Fruit fly (Drosophila melanogaster) whole organism, embryonic: ENCODE results near the gene Ac78C.

Experiments
- B-H2 ChIP-seq: fragments of 200-800 bp; sonication (Bioruptor generic); optimal IDR thresholded peaks from 2 replicates; lab custom pipeline; 2018; ENCODE audit warnings: missing biosample characterization, mild to moderate bottlenecking, missing genetic modification characterization
- Blimp-1 ChIP-seq: fragments of 200-800 bp; sonication (Bioruptor generic); optimal IDR thresholded peaks from 3 replicates; lab custom pipeline; 2018; ENCODE audit warnings: missing biosample characterization, missing genetic modification characterization, mild to moderate bottlenecking, moderate library complexity, missing genetic modification reagents
- CG10543 ChIP-seq: fragments of 200-800 bp; sonication (Bioruptor generic); optimal IDR thresholded peaks from 3 replicates; lab custom pipeline; 2017; ENCODE audit warnings: missing biosample characterization, mild to moderate bottlenecking, missing genetic modification characterization, moderate library complexity
- CG14667 ChIP-seq: fragments of 200-800 bp; sonication (Bioruptor generic); IDR thresholded peaks from 2 replicates; pipeline ENCODE4 v1.3.6; 2022; ENCODE audit warnings: missing biosample characterization, missing genetic modification characterization
- CG14965 ChIP-seq: fragments of 200-800 bp; sonication (Bioruptor generic); optimal IDR thresholded peaks from 2 replicates; lab custom pipeline; 2016; ENCODE audit warnings: missing biosample characterization, missing genetic modification characterization, borderline replicate concordance
- CG1647 ChIP-seq: fragments of 200-800 bp; sonication (Bioruptor generic); optimal IDR thresholded peaks from 3 replicates; lab custom pipeline; 2016; ENCODE audit warnings: missing biosample characterization, missing genetic modification characterization
- CG16813 ChIP-seq: fragments of 200-800 bp; sonication (Bioruptor generic); IDR thresholded peaks from 3 replicates; pipeline ENCODE4 v1.3.6; 2022; ENCODE audit warnings: missing biosample characterization, missing genetic modification characterization; ENCODE audit not compliant: partially characterized antibody
- CG17829 ChIP-seq: fragments of 200-800 bp; optimal IDR thresholded peaks from 2 replicates; lab custom pipeline; 2019; ENCODE audit warnings: missing biosample characterization, mild to moderate bottlenecking, missing genetic modification characterization, moderate library complexity
- CG31388 ChIP-seq: fragments of 200-800 bp; sonication (Bioruptor generic); optimal IDR thresholded peaks from 2 replicates; lab custom pipeline; 2016; ENCODE audit warnings: missing biosample characterization, missing genetic modification characterization
- CG32532 ChIP-seq: fragments of 200-800 bp; sonication (Bioruptor generic); IDR thresholded peaks from 2 replicates; pipeline ENCODE4 v1.3.6; 2022; ENCODE audit warnings: missing biosample characterization, missing genetic modification characterization
- CG32767 ChIP-seq: fragments of 200-800 bp; sonication (Bioruptor generic); IDR thresholded peaks from 2 replicates; pipeline ENCODE4 v1.3.6; 2022; ENCODE audit warnings: missing biosample characterization, missing genetic modification characterization
- CG33213 ChIP-seq: fragments of 200-800 bp; sonication (Bioruptor generic); optimal IDR thresholded peaks from 3 replicates; lab custom pipeline; 2016; ENCODE audit warnings: missing biosample characterization, missing genetic modification characterization
- CG4617 ChIP-seq: fragments of 200-800 bp; sonication (Bioruptor generic); optimal IDR thresholded peaks from 3 replicates; lab custom pipeline; 2016; ENCODE audit warnings: missing biosample characterization, missing genetic modification characterization, borderline replicate concordance
- CG5953 ChIP-seq: fragments of 200-800 bp; sonication (Bioruptor generic); IDR thresholded peaks from 2 replicates; pipeline ENCODE4 v1.3.6; 2022; ENCODE audit warnings: missing biosample characterization, missing genetic modification characterization
- CG6683 ChIP-seq: fragments of 200-800 bp; sonication (Bioruptor generic); optimal IDR thresholded peaks from 2 replicates; lab custom pipeline; 2017; ENCODE audit warnings: missing biosample characterization, mild to moderate bottlenecking, missing genetic modification characterization, missing genetic modification reagents
- CG7745 ChIP-seq: fragments of 200-800 bp; sonication (Bioruptor generic); optimal IDR thresholded peaks from 2 replicates; lab custom pipeline; 2018; ENCODE audit warnings: missing biosample characterization, mild to moderate bottlenecking, missing genetic modification characterization, moderate library complexity
- CG7786 ChIP-seq: fragments of 200-800 bp; sonication (Bioruptor generic); optimal IDR thresholded peaks from 2 replicates; lab custom pipeline; 2016; ENCODE audit warnings: missing biosample characterization, missing genetic modification characterization
- CG8290 ChIP-seq, 3 experiments: fragments of 200-800 bp; sonication (Bioruptor generic); optimal IDR thresholded peaks; 2 replicates each; lab custom pipeline; 2016 to 2019; ENCODE audit warnings: missing biosample characterization in 3 of 3, missing genetic modification characterization in 3 of 3, mild to moderate bottlenecking in 2 of 3, moderate library complexity in 1 of 3
- CG8359 ChIP-seq: fragments of 200-800 bp; sonication (Bioruptor generic); optimal IDR thresholded peaks from 2 replicates; lab custom pipeline; 2017; ENCODE audit warnings: missing biosample characterization, mild to moderate bottlenecking, missing genetic modification characterization, borderline replicate concordance
- CG9817 ChIP-seq: fragments of 200-800 bp; sonication (Bioruptor generic); optimal IDR thresholded peaks from 2 replicates; lab custom pipeline; 2018; ENCODE audit warnings: missing biosample characterization, mild to moderate bottlenecking, missing genetic modification characterization, moderate library complexity
- CoRest ChIP-seq: fragments of 200-800 bp; sonication (Bioruptor generic); optimal IDR thresholded peaks from 3 replicates; lab custom pipeline; 2018; ENCODE audit warnings: missing biosample characterization, mild to moderate bottlenecking, missing genetic modification characterization, moderate library complexity
- D19A ChIP-seq: fragments of 200-800 bp; optimal IDR thresholded peaks from 3 replicates; lab custom pipeline; 2019; ENCODE audit warnings: missing biosample characterization, mild to moderate bottlenecking, missing genetic modification characterization, moderate library complexity
- Dad ChIP-seq: fragments of 200-800 bp; sonication (Bioruptor generic); optimal IDR thresholded peaks from 3 replicates; lab custom pipeline; 2016; ENCODE audit warnings: missing biosample characterization, missing genetic modification characterization
- Dek ChIP-seq: fragments of 200-800 bp; sonication (Bioruptor generic); optimal IDR thresholded peaks from 3 replicates; lab custom pipeline; 2019; ENCODE audit warnings: missing biosample characterization, mild to moderate bottlenecking, missing genetic modification characterization, moderate library complexity
- H15 ChIP-seq: fragments of 200-800 bp; sonication (Bioruptor generic); IDR thresholded peaks from 3 replicates; pipeline ENCODE4 v1.3.6; 2022; ENCODE audit warnings: missing biosample characterization, missing genetic modification characterization
- MBD-R2 ChIP-seq: fragments of 200-800 bp; sonication (Bioruptor generic); IDR thresholded peaks from 2 replicates; pipeline ENCODE4 v1.3.6; 2022; ENCODE audit warnings: missing biosample characterization, missing genetic modification characterization
- Med ChIP-seq: fragments of 200-800 bp; sonication (Bioruptor generic); peaks from one replicate; lab custom pipeline; 2016; ENCODE audit warnings: missing biosample characterization, missing genetic modification characterization, mild to moderate bottlenecking, inconsistent platforms, moderate library complexity
- Mes4 ChIP-seq: fragments of 200-800 bp; sonication (Bioruptor generic); optimal IDR thresholded peaks from 2 replicates; lab custom pipeline; 2016; ENCODE audit warnings: missing biosample characterization, missing genetic modification characterization
- NC2β ChIP-seq: fragments of 200-800 bp; sonication (Bioruptor generic); optimal IDR thresholded peaks from 2 replicates; lab custom pipeline; 2016; ENCODE audit warnings: missing biosample characterization, missing genetic modification characterization
- Poxn ChIP-seq: fragments of 200-800 bp; sonication (Bioruptor generic); IDR thresholded peaks from 2 replicates; pipeline ENCODE4 v1.3.6; 2022; ENCODE audit warnings: missing biosample characterization, missing genetic modification characterization
- ase ChIP-seq: fragments of 200-800 bp; sonication (Bioruptor generic); IDR thresholded peaks from 3 replicates; pipeline ENCODE4 v1.3.6; 2022; ENCODE audit warnings: missing biosample characterization, missing genetic modification characterization
- ato ChIP-seq: fragments of 200-800 bp; sonication (Bioruptor generic); IDR thresholded peaks from 2 replicates; pipeline ENCODE4 v1.3.6; 2022; ENCODE audit warnings: missing biosample characterization, missing genetic modification characterization; ENCODE audit not compliant: partially characterized antibody
- cad ChIP-seq: fragments of >200 bp; optimal IDR thresholded peaks from 2 replicates; lab custom pipeline; 2017; ENCODE audit warnings: missing biosample characterization, missing genetic modification characterization
- cas ChIP-seq: fragments of 200-800 bp; sonication (Bioruptor generic); IDR thresholded peaks from 2 replicates; pipeline ENCODE4 v1.3.6; 2022; ENCODE audit warnings: missing biosample characterization, missing genetic modification characterization
- chif ChIP-seq, 2 experiments: fragments of 200-800 bp; sonication (Bioruptor generic); optimal IDR thresholded peaks; 3 replicates each; lab custom pipeline; 2016; ENCODE audit warnings: missing biosample characterization in 2 of 2, missing genetic modification characterization in 2 of 2
- croc ChIP-seq: fragments of 200-800 bp; sonication (Bioruptor generic); conservative IDR thresholded peaks from 3 replicates; pipeline ENCODE4 v1.3.6; 2022; ENCODE audit warnings: missing biosample characterization, missing genetic modification characterization
- crol ChIP-seq: fragments of 200-800 bp; sonication (Bioruptor generic); IDR thresholded peaks from 2 replicates; pipeline ENCODE4 v1.3.6; 2022; ENCODE audit warnings: missing biosample characterization, missing genetic modification characterization
- disco-r ChIP-seq: fragments of 200-800 bp; sonication (Bioruptor generic); optimal IDR thresholded peaks from 2 replicates; lab custom pipeline; 2016; ENCODE audit warnings: missing biosample characterization, missing genetic modification characterization
- esg ChIP-seq: fragments of 200-800 bp; sonication (Bioruptor generic); conservative IDR thresholded peaks from 2 replicates; pipeline ENCODE4 v1.3.6; 2022; ENCODE audit warnings: missing biosample characterization, missing genetic modification characterization
- hb ChIP-seq: fragments of 200-800 bp; sonication (Bioruptor generic); IDR thresholded peaks from 3 replicates; pipeline ENCODE4 v1.3.6; 2022; ENCODE audit warnings: missing biosample characterization, missing genetic modification characterization; ENCODE audit not compliant: partially characterized antibody
- kah ChIP-seq: fragments of 200-800 bp; sonication (Bioruptor generic); optimal IDR thresholded peaks from 2 replicates; lab custom pipeline; 2018; ENCODE audit warnings: missing biosample characterization, mild to moderate bottlenecking, missing genetic modification characterization
- knrl ChIP-seq: fragments of 200-800 bp; sonication (Bioruptor generic); IDR thresholded peaks from 3 replicates; pipeline ENCODE4 v1.3.6; 2022; ENCODE audit warnings: missing biosample characterization, missing genetic modification characterization; ENCODE audit not compliant: partially characterized antibody
- lmd ChIP-seq: fragments of 200-800 bp; sonication (Bioruptor generic); IDR thresholded peaks from 2 replicates; pipeline ENCODE4 v1.3.6; 2022; ENCODE audit warnings: missing biosample characterization, missing genetic modification characterization
- sens-2 ChIP-seq: fragments of 200-800 bp; sonication (Bioruptor generic); IDR thresholded peaks from 2 replicates; pipeline ENCODE4 v1.3.6; 2022; ENCODE audit warnings: missing biosample characterization, missing genetic modification characterization
- sima ChIP-seq: fragments of 200-800 bp; sonication (Bioruptor generic); optimal IDR thresholded peaks from 2 replicates; lab custom pipeline; 2016; ENCODE audit warnings: missing biosample characterization, missing genetic modification characterization
- slbo ChIP-seq: fragments of 200-800 bp; sonication (Bioruptor generic); IDR thresholded peaks from 2 replicates; pipeline ENCODE4 v1.3.6; 2022; ENCODE audit warnings: missing biosample characterization, missing genetic modification characterization
- tio ChIP-seq: fragments of 200-800 bp; sonication (Bioruptor generic); optimal IDR thresholded peaks from 2 replicates; lab custom pipeline; 2017; ENCODE audit warnings: missing biosample characterization, missing genetic modification characterization, inconsistent platforms
- tll ChIP-seq, 2 experiments: fragments of 200-800 bp in 1 of 2; fragments of >200 bp in 1 of 2; sonication (Bioruptor generic) in 1 of 2; optimal IDR thresholded peaks; 2 replicates each; lab custom pipeline; 2017 to 2019; ENCODE audit warnings: missing biosample characterization in 2 of 2, missing genetic modification characterization in 2 of 2, mild to moderate bottlenecking in 1 of 2, moderate library complexity in 1 of 2
- ttk ChIP-seq: fragments of 200-800 bp; sonication (Bioruptor generic); IDR thresholded peaks from 2 replicates; pipeline ENCODE4 v2.1.2; 2022; ENCODE audit warnings: missing biosample characterization, missing genetic modification characterization
- twi ChIP-seq: fragments of 200-800 bp; optimal IDR thresholded peaks from 2 replicates; lab custom pipeline; 2019; ENCODE audit warnings: missing biosample characterization, mild to moderate bottlenecking, missing genetic modification characterization, moderate library complexity
- vnd ChIP-seq: fragments of 200-800 bp; sonication (Bioruptor generic); IDR thresholded peaks from 3 replicates; pipeline ENCODE4 v1.3.6; 2022; ENCODE audit warnings: missing biosample characterization, missing genetic modification characterization; ENCODE audit not compliant: partially characterized antibody

Gene Ac78C

dm6 chr3L:21200587-21200986 is 28.9 kb upstream of the Ac78C start (continued):
- TF ChIP-seq ato (GFP tag; lab: Robert Waterston, UW) (no peak), Poxn (GFP tag; lab: Robert Waterston, UW) (no peak), ase (GFP tag; lab: Robert Waterston, UW) (no peak), Blimp-1 (peak; percentile 27), chif (GFP tag; optimal IDR thresholded peaks at IDR 0.05; lab: Kevin White, UChicago) (no peak), sens-2 (GFP tag; lab: Robert Waterston, UW) (no peak), Dad (GFP tag; lab: Kevin White, UChicago) (no peak), CG10543 (peak; percentile 25), esg (GFP tag; lab: Robert Waterston, UW) (no peak), lmd (GFP tag; lab: Robert Waterston, UW) (no peak), tio (GFP tag; lab: Kevin White, UChicago) (no peak), slbo (GFP tag; lab: Robert Waterston, UW) (0 out of 2 replicates have a peak, but pooled peaks have one; percentile 24), CG6683 (GFP tag; lab: Kevin White, UChicago) (no peak), CG16813 (GFP tag; lab: Robert Waterston, UW) (no peak), CG4617 (no peak), CoRest (tag; lab: Kevin White, UChicago) (no peak), CG5953 (no peak), CG9817 (tag; lab: Kevin White, UChicago) (no peak), disco-r (GFP tag; lab: Kevin White, UChicago) (no peak), D19A (tag; lab: Kevin White, UChicago) (no peak), MBD-R2 (GFP tag; lab: Robert Waterston, UW) (no peak), B-H2 (GFP tag; lab: Kevin White, UChicago) (no peak), cas (GFP tag; lab: Robert Waterston, UW) (no peak), Dek (tag; lab: Kevin White, UChicago) (no peak), hb (GFP tag; lab: Robert Waterston, UW) (no peak), knrl (GFP tag; lab: Robert Waterston, UW) (no peak), CG32532 (GFP tag; lab: Robert Waterston, UW) (peak; percentile 40), sima (no peak), H15 (GFP tag; lab: Robert Waterston, UW) (no peak), croc (GFP tag; lab: Robert Waterston, UW) (no peak), CG8359 (no peak), CG14667 (GFP tag; lab: Robert Waterston, UW) (no peak), cad (GFP tag; lab: Kevin White, UChicago) (no peak), kah (GFP tag; lab: Kevin White, UChicago) (no peak), CG31388 (GFP tag; lab: Kevin White, UChicago) (no peak), vnd (no peak), crol (GFP tag; lab: Robert Waterston, UW) (0 out of 2 replicates have a peak, but pooled peaks have one; percentile 33), CG8290 (GFP tag; optimal IDR thresholded peaks at IDR 0.05; lab: Kevin White, UChicago) (no peak), CG8290 (tag; optimal IDR thresholded peaks at IDR 0.05; lab: Kevin White, UChicago) (no peak), CG7745 (tag; lab: Kevin White, UChicago) (no peak), NC2β (GFP tag; lab: Kevin White, UChicago) (no peak), CG17829 (tag; lab: Kevin White, UChicago) (no peak), CG1647 (GFP tag; lab: Kevin White, UChicago) (no peak), Mes4 (GFP tag; lab: Kevin White, UChicago) (no peak), CG32767 (GFP tag; lab: Robert Waterston, UW) (no peak), CG33213 (GFP tag; lab: Kevin White, UChicago) (no peak), tll (GFP tag; optimal IDR thresholded peaks at IDR 0.05; lab: Kevin White, UChicago) (no peak), Med (GFP tag; lab: Kevin White, UChicago) (peak; percentile 29), ttk (peak; percentile 53; the same call in 1 of the 2 replicates), CG14965 (no peak), twi (tag; lab: Kevin White, UChicago) (no peak), CG7786 (GFP tag; lab: Kevin White, UChicago) (no peak)
